Fruit fly (Drosophila melanogaster): ENCODE measurements around the gene CIA30.

The CIA30 gene

dm6 chr3R:29773833-29774324, 37.1 kb downstream of the CIA30 start (continued):
- TF ChIP-seq fd59A (GFP tag; optimal IDR thresholded peaks at IDR 0.05) (peak; percentile 79), CG3919 (GFP tag; optimal IDR thresholded peaks at IDR 0.05) (peak; percentile 74), Ets21C (GFP tag; optimal IDR thresholded peaks at IDR 0.05) (peak; percentile 55), dsx (GFP tag; optimal IDR thresholded peaks at IDR 0.05; ENCODE audit: poor library complexity, severe bottlenecking) (peak; percentile 46), CG8119 (GFP tag; IDR thresholded peaks at IDR 0.05) (peak; percentile 83), Eip75B (GFP tag; optimal IDR thresholded peaks at IDR 0.05) (peak; percentile 68), Lpt (GFP tag; optimal IDR thresholded peaks at IDR 0.05) (peak; percentile 58), fkh (GFP tag; optimal IDR thresholded peaks at IDR 0.05) (no peak), CG7368 (GFP tag; optimal IDR thresholded peaks at IDR 0.05) (peak; percentile 64), Met (GFP tag; optimal IDR thresholded peaks at IDR 0.05) (peak; percentile 61), fd85E (GFP tag; optimal IDR thresholded peaks at IDR 0.05) (peak; percentile 37), esn (GFP tag; optimal IDR thresholded peaks at IDR 0.05) (peak; percentile 79), vri (GFP tag; optimal IDR thresholded peaks at IDR 0.05) (peak; percentile 35), CG3032 (tag; optimal IDR thresholded peaks at IDR 0.05) (peak; percentile 73), CG10669 (GFP tag; optimal IDR thresholded peaks at IDR 0.05) (peak; percentile 80), Gug (GFP tag; IDR thresholded peaks at IDR 0.05) (peak; percentile 72), Ets96B (tag; optimal IDR thresholded peaks at IDR 0.05) (peak; percentile 61), CG16779 (tag; optimal IDR thresholded peaks at IDR 0.05) (no peak), lz (GFP tag; optimal IDR thresholded peaks at IDR 0.05) (peak; percentile 76), spab (GFP tag; optimal IDR thresholded peaks at IDR 0.05) (peak; percentile 66)

- TF ChIP-seq dsx (GFP tag; optimal IDR thresholded peaks at IDR 0.05; ENCODE audit: poor library complexity, severe bottlenecking), result peak; percentile 61
- no peak for TF ChIP-seq CG31627 (GFP tag; optimal IDR thresholded peaks at IDR 0.05)
- no peak for TF ChIP-seq esn (GFP tag; optimal IDR thresholded peaks at IDR 0.05)
- no peak for TF ChIP-seq CG3919 (GFP tag; optimal IDR thresholded peaks at IDR 0.05)
- TF ChIP-seq fkh (GFP tag; optimal IDR thresholded peaks at IDR 0.05), result peak; percentile 92
- TF ChIP-seq CG3032 (tag; optimal IDR thresholded peaks at IDR 0.05), result no peak
- TF ChIP-seq CG11902 (GFP tag; optimal IDR thresholded peaks at IDR 0.05), result no peak
- no peak for TF ChIP-seq CG1621 (tag; optimal IDR thresholded peaks at IDR 0.05)
- TF ChIP-seq OdsH (GFP tag; optimal IDR thresholded peaks at IDR 0.05), result no peak
- peak; percentile 61 for TF ChIP-seq CG6854 (GFP tag; optimal IDR thresholded peaks at IDR 0.05)
- peak; percentile 62 for TF ChIP-seq Eip93F (GFP tag; optimal IDR thresholded peaks at IDR 0.05)
- no peak for TF ChIP-seq dac (GFP tag; optimal IDR thresholded peaks at IDR 0.05)
- no peak for TF ChIP-seq Sox102F (GFP tag; optimal IDR thresholded peaks at IDR 0.05)
- TF ChIP-seq Gug (GFP tag; IDR thresholded peaks at IDR 0.05), result no peak
- no peak for TF ChIP-seq Eip75B (GFP tag; optimal IDR thresholded peaks at IDR 0.05)
- no peak for TF ChIP-seq net (GFP tag; optimal IDR thresholded peaks at IDR 0.05)
- no peak for TF ChIP-seq Hr39 (GFP tag; optimal IDR thresholded peaks at IDR 0.05)
- peak; percentile 66 for TF ChIP-seq achi (GFP tag; optimal IDR thresholded peaks at IDR 0.05)
- TF ChIP-seq CG16779 (tag; optimal IDR thresholded peaks at IDR 0.05), result peak; percentile 37
- TF ChIP-seq fd85E (GFP tag; optimal IDR thresholded peaks at IDR 0.05), result no peak
- no peak for TF ChIP-seq spab (GFP tag; optimal IDR thresholded peaks at IDR 0.05)
- TF ChIP-seq Eip78C (GFP tag), result peak; percentile 71
- TF ChIP-seq CG7368 (GFP tag; optimal IDR thresholded peaks at IDR 0.05), result no peak
- no peak for TF ChIP-seq Blimp-1 (GFP tag; optimal IDR thresholded peaks at IDR 0.05)
- TF ChIP-seq acj6 (GFP tag; optimal IDR thresholded peaks at IDR 0.05), result no peak
- TF ChIP-seq CG6163 (GFP tag; IDR thresholded peaks at IDR 0.05), result peak; percentile 54
- no peak for TF ChIP-seq CG11762 (GFP tag; optimal IDR thresholded peaks at IDR 0.05; ENCODE audit: insufficient read depth)
- no peak for TF ChIP-seq CG10631 (GFP tag; optimal IDR thresholded peaks at IDR 0.05)
- TF ChIP-seq Met (GFP tag; optimal IDR thresholded peaks at IDR 0.05), result no peak
- TF ChIP-seq CG6792 (GFP tag; optimal IDR thresholded peaks at IDR 0.05), result no peak
- TF ChIP-seq CG8319 (GFP tag; optimal IDR thresholded peaks at IDR 0.05), result no peak
- no peak for TF ChIP-seq topi (GFP tag; optimal IDR thresholded peaks at IDR 0.05)
- no peak for TF ChIP-seq CG10669 (GFP tag; optimal IDR thresholded peaks at IDR 0.05)
- TF ChIP-seq ss (GFP tag; optimal IDR thresholded peaks at IDR 0.05), result no peak
- peak; percentile 67; the same call in 1 of the 2 replicates for TF ChIP-seq CG15336 (GFP tag; IDR thresholded peaks at IDR 0.05)
- TF ChIP-seq Hr38 (GFP tag; optimal IDR thresholded peaks at IDR 0.05), result no peak
- peak; percentile 58 for TF ChIP-seq vri (GFP tag; optimal IDR thresholded peaks at IDR 0.05)
- no peak for TF ChIP-seq CG4318 (GFP tag; optimal IDR thresholded peaks at IDR 0.05)
- no peak for TF ChIP-seq Lpt (GFP tag; optimal IDR thresholded peaks at IDR 0.05)
- no peak for TF ChIP-seq CG11294 (GFP tag; IDR thresholded peaks at IDR 0.05)
Measured at dm6 chr3R:29774360-29775193, 37.8 kb downstream of the CIA30 start.

Data from whole organism, prepupa.